Worm (Caenorhabditis elegans): ENCODE measurements around the gene acs-19.

- no peak for TF ChIP-seq ama-1 (optimal IDR thresholded peaks at IDR 0.05)
- TF ChIP-seq ztf-4 (tag; optimal IDR thresholded peaks at IDR 0.05), result no peak
- TF ChIP-seq elt-3 (tag; optimal IDR thresholded peaks at IDR 0.05), result no peak
- TF ChIP-seq snpc-4 (tag; optimal IDR thresholded peaks at IDR 0.05), result no peak
- TF ChIP-seq unc-62 (GFP tag; optimal IDR thresholded peaks at IDR 0.05), result no peak
- no peak for TF ChIP-seq ZK546.5 (tag; optimal IDR thresholded peaks at IDR 0.05)
- no peak for TF ChIP-seq zag-1 (tag; optimal IDR thresholded peaks at IDR 0.05)
Observed at ce11 chrIII:3869292-3869781, 5.0 kb downstream of the acs-19 start.
